Fruit fly (Drosophila melanogaster) Kc167 (cell line): ENCODE measurements around the gene Mks1.

Experiments
- Myc ChIP-seq: fragments of >200 bp; optimal IDR thresholded peaks from 2 replicates; lab custom pipeline; 2017; ENCODE audit warnings: missing external identifiers
- Sin3A ChIP-seq: fragments of >200 bp; optimal IDR thresholded peaks from 2 replicates; lab custom pipeline; 2018; ENCODE audit warnings: missing external identifiers
- h ChIP-seq: fragments of >200 bp; optimal IDR thresholded peaks from 3 replicates; lab custom pipeline; 2018; ENCODE audit warnings: missing external identifiers
- insv ChIP-seq: fragments of >200 bp; optimal IDR thresholded peaks from 3 replicates; lab custom pipeline; 2018; ENCODE audit warnings: missing external identifiers
- psq ChIP-seq: fragments of >200 bp; optimal IDR thresholded peaks from 2 replicates; lab custom pipeline; 2017; ENCODE audit warnings: missing external identifiers
- ttk ChIP-seq: sonication (Bioruptor generic); optimal IDR thresholded peaks from 2 replicates; lab custom pipeline; 2017; ENCODE audit warnings: missing external identifiers

Mks1 gene

dm6 chrX:12496497-12496896, at the start of gene Mks1:
TSS of gene Mks1 (minus strand) at chrX:12496597.
- TF ChIP-seq Sin3A (lab: Kevin White, UChicago) (no peak), psq (no peak), ttk (lab: Kevin White, UChicago) (no peak), Myc (no peak), insv (lab: Kevin White, UChicago) (no peak), h (lab: Kevin White, UChicago) (no peak)

DNA sequence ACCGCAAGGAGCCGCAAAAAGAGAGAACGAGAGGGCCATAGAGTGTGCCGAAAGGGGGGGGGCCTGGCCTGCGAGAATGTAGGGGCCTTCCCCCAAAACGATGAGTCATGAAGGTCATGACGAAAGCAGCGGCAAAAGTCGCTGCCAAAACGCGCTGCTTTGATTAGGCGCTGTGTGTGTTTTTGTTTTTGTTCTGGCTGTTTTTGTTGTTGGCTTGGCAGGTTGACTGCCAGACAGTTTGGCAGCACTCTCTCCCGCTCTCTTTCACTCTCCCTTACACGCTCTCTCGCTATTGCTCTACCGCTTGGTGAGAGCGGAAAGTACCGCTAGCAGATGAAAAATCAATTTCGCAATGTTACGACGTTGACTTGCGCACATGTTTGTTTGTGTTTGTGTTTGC, 49.7 kb upstream of the Mks1 start:
- no peak for TF ChIP-seq h (lab: Kevin White, UChicago)
- TF ChIP-seq Myc = no peak
- no peak for TF ChIP-seq psq
- TF ChIP-seq insv (lab: Kevin White, UChicago) = no peak
- TF ChIP-seq ttk (lab: Kevin White, UChicago) = no peak
- no peak for TF ChIP-seq Sin3A (lab: Kevin White, UChicago)

dm6 chrX:12540770-12541169, 44.4 kb upstream of the Mks1 start:
- TF ChIP-seq insv (lab: Kevin White, UChicago) = no peak
- TF ChIP-seq psq = no peak
- no peak for TF ChIP-seq Sin3A (lab: Kevin White, UChicago)
- TF ChIP-seq ttk (lab: Kevin White, UChicago) = no peak
- no peak for TF ChIP-seq Myc
- TF ChIP-seq h (lab: Kevin White, UChicago) = no peak

DNA sequence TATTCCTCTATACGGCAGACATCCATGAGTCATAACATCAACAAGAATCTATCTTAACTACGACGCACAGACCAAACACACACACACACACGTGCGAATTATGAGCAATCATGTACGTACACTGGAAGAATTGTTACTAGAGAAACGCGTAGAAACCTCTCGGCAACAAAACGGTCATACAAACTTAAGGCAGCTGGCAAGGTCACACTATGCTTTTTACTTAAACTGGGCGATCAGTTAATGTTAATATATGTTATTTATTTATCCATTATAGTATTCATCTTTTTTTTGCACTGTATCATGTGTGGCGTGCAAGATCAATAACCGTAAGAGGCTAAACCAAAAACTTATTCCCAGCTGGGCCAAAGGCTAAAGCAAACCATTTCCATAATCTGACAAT, 42.8 kb upstream of the Mks1 start:
- TF ChIP-seq insv (lab: Kevin White, UChicago) (no peak), h (lab: Kevin White, UChicago) (no peak), Sin3A (lab: Kevin White, UChicago) (no peak), psq (no peak), ttk (lab: Kevin White, UChicago) (no peak), Myc (no peak)

DNA sequence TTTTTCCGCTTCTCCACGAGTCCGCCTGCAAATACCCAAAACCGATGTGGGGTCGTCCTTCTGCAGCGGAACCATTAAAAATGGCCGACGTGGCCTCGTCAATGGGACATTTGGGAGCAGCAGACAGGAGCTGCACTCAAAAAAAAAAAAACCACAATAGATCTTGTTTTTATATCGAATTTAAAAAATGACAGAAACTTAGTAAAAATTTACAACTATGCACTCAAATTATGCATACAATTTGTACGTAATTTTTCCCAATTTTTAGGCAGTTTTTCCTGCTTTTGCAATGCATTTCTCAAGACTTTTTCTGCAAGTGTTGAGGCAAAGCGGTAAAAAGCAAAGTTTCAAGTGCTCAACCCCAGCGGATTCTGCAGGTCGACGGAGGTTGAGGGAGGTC, 37.2 kb upstream of the Mks1 start:
- TF ChIP-seq insv (lab: Kevin White, UChicago) (no peak), Sin3A (lab: Kevin White, UChicago) (no peak), Myc (no peak), h (lab: Kevin White, UChicago) (no peak), ttk (lab: Kevin White, UChicago) (no peak), psq (no peak)

DNA sequence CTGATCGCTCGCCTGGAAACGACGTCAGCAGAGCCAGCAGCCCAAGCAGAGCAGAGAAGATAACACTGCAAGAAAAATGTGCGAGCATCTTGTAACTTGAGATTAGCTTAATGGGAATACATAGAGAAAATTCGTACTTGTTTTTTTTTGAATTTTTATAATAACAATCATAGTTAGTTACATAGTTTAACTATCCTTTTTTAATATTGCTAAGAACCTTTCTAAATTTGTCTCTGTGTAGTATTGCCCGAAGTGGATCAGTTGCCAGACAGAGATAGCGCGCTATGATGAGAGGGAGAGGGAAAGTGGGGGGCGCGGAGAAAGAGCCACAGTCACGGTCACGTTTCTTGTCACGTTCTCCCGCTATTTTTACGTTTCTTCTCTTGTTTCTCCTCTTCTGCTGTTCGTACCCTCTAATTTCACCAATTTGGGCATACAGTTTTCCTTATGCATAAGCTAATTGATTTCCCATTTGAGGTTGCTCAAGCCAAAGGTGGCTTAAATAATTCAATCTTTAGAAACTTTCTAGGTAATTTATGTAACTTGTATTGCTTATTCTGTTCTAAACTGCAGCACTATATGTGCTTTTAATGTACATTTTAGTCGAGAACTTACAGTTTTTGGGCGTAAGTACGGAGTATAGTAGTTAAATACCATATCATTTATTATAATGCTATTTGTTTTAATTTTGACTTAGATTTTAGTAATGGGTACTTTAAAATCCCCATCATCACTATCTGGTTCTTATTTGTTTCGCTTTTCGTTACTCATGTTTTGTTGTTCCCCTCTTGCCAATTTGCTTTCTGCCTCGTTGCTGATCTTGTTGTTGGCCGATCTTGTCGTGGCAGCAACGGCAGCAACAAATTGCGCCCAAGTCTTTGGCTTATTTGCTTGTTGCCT, 14.6 kb upstream of the Mks1 start:
- no peak for TF ChIP-seq insv (lab: Kevin White, UChicago)
- no peak for TF ChIP-seq Myc
- no peak for TF ChIP-seq psq

- TF ChIP-seq Myc (no peak), insv (lab: Kevin White, UChicago) (no peak), psq (no peak), Sin3A (lab: Kevin White, UChicago) (no peak), h (lab: Kevin White, UChicago) (no peak), ttk (lab: Kevin White, UChicago) (no peak)
Observed at dm6 chrX:12507589-12507988, 11.2 kb upstream of the Mks1 start.

DNA sequence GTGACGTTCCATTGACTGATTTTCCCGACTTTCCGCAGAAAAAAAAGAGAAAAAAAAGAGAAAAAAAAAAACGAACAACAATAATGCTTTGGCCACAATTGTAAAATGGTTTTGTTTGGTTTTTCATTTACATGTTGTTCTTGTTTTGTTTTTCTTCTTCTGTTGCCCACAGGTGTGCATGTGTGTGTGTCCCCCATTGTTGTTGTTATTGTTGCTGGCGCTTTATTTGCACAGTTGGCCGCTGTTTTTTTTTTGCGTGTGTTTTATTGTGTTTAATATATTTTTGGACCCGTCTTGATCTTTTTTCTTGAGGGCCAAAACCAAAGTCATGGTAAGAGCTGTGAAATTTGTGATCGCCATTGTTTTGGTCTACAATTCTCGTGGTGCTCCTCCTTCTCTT, 1.7 kb upstream of the Mks1 start:
- TF ChIP-seq ttk (lab: Kevin White, UChicago) (no peak), psq (no peak), Myc (no peak), Sin3A (lab: Kevin White, UChicago) (no peak), h (lab: Kevin White, UChicago) (no peak)

DNA sequence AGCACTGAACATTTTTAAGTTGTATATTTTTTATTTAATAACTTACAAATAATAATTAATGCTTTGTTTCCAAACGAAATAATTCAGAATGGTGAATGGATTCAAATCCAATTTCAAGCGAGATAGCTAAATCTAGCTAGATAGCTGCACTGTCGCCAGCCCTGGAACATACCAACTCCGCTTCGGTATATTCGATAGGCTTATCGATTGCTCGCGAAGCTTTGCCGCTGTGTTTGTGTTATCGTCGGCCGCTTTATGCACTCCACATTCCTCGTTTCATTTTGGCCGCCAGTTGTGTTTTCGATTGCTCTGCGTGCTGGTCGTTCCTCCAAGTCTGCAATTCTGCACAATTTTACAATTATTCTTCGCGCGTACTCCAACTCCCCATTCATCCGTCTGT, 533 bp upstream of the Mks1 start, which contains the start of gene mdu:
Gene mdu (plus strand): TSS at position 259 of the 400 bp plus-strand sequence.
- TF ChIP-seq Myc (no peak), insv (lab: Kevin White, UChicago) (no peak), psq (no peak), Sin3A (lab: Kevin White, UChicago) (no peak)

DNA sequence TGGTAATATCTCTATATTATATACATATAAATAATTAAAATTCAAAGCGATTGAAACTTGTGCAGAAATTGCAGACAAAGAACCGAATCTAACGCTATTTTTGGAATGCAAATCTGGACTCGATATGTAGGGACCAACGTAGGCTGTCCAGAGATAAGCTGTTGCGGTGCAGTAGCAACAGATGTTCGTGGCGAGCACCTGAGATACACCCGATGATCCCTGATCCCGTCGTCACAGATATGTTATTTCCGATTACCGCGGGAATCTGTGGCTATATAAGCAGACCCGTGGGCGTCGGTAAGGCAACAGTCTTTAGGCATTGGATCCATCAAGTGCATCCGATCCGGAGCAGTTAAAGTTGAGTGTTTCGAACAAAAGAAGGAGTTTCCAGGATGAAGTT, 6.4 kb downstream of the Mks1 start, which contains the start of gene Lsp1alpha:
Gene Lsp1alpha (plus strand): TSS at position 301 of the 400 bp plus-strand sequence.
- TF ChIP-seq h (lab: Kevin White, UChicago) = no peak
- no peak for TF ChIP-seq Sin3A (lab: Kevin White, UChicago)
- no peak for TF ChIP-seq Myc
- TF ChIP-seq ttk (lab: Kevin White, UChicago) = no peak
- no peak for TF ChIP-seq psq
- TF ChIP-seq insv (lab: Kevin White, UChicago) = no peak

- TF ChIP-seq h (lab: Kevin White, UChicago) (no peak), insv (lab: Kevin White, UChicago) (no peak), Myc (no peak), psq (no peak), ttk (lab: Kevin White, UChicago) (no peak), Sin3A (lab: Kevin White, UChicago) (no peak)
Observed at dm6 chrX:12487485-12487884, 8.9 kb downstream of the Mks1 start.

dm6 chrX:12486294-12487020, 9.9 kb downstream of the Mks1 start, which contains the start of gene Cpr11A:
TSS of gene Cpr11A (plus strand) at chrX:12486970.
- TF ChIP-seq ttk (lab: Kevin White, UChicago) = no peak
- no peak for TF ChIP-seq h (lab: Kevin White, UChicago)
- no peak for TF ChIP-seq Myc
- no peak for TF ChIP-seq Sin3A (lab: Kevin White, UChicago)
- TF ChIP-seq insv (lab: Kevin White, UChicago) = no peak
- no peak for TF ChIP-seq psq
